Worm (Caenorhabditis elegans) whole organism, L1 larva: ENCODE measurements around the gene F31D5.7.
A peak's percentile ranks its signal among the peaks of the same experiment; 100 is the strongest.

ENCODE experiments used
- aha-1 ChIP-seq: fragments of 150-350 bp; optimal IDR thresholded peaks from 2 replicates; lab custom pipeline; 2014; ENCODE audit warnings: missing biosample characterization, missing genetic modification characterization
- aly-2 ChIP-seq: fragments of 150-350 bp; optimal IDR thresholded peaks from 2 replicates; lab custom pipeline; 2014; ENCODE audit warnings: missing biosample characterization, missing genetic modification characterization
- ama-1 ChIP-seq: fragments of 150-350 bp; optimal IDR thresholded peaks from 2 replicates; lab custom pipeline; 2014
- ceh-82 ChIP-seq, 3 experiments: fragments of 150-350 bp in 1 of 3; sonication (generic microtip) in 2 of 3; optimal IDR thresholded peaks; 2 replicates each; lab custom pipeline; 2014 to 2017; ENCODE audit warnings: missing biosample characterization in 3 of 3, missing genetic modification characterization in 3 of 3
- efl-3 ChIP-seq: fragments of 200-800 bp; sonication (Bioruptor generic); optimal IDR thresholded peaks from 2 replicates; lab custom pipeline; 2018; ENCODE audit warnings: mild to moderate bottlenecking, missing genetic modification characterization, missing compliant biosample characterization
- egl-27 ChIP-seq, 2 experiments: fragments of 150-350 bp in 1 of 2; sonication (generic microtip); optimal IDR thresholded peaks; 3 replicates each; lab custom pipeline; 2017 to 2018; ENCODE audit warnings: missing biosample characterization in 2 of 2, missing genetic modification characterization in 2 of 2, missing genetic modification reagents in 2 of 2
- lin-13 ChIP-seq: fragments of 150-350 bp; optimal IDR thresholded peaks from 2 replicates; lab custom pipeline; 2014; ENCODE audit warnings: missing biosample characterization, missing genetic modification reagents, missing genetic modification characterization
- lsy-2 ChIP-seq, 2 experiments: fragments of 150-350 bp; optimal IDR thresholded peaks; 2 replicates each; lab custom pipeline; 2014; ENCODE audit warnings: missing biosample characterization in 2 of 2, missing genetic modification characterization in 2 of 2
- nhr-237 ChIP-seq: fragments of 150-350 bp; optimal IDR thresholded peaks from 2 replicates; lab custom pipeline; 2014; ENCODE audit warnings: missing biosample characterization, missing genetic modification characterization
- snpc-4 ChIP-seq: fragments of 150-350 bp; optimal IDR thresholded peaks from 2 replicates; lab custom pipeline; 2014; ENCODE audit warnings: missing biosample characterization, missing genetic modification characterization
- swsn-7 ChIP-seq: sonication (generic microtip); optimal IDR thresholded peaks from 2 replicates; lab custom pipeline; 2016; ENCODE audit warnings: missing genetic modification characterization, missing compliant biosample characterization
- unc-62 ChIP-seq: fragments of 150-350 bp; optimal IDR thresholded peaks from 2 replicates; lab custom pipeline; 2014; ENCODE audit warnings: missing biosample characterization, missing genetic modification reagents, missing genetic modification characterization
- ztf-11 ChIP-seq, 2 experiments: sonication (generic microtip); optimal IDR thresholded peaks; 2 replicates each; lab custom pipeline; 2016 to 2017; ENCODE audit warnings: missing genetic modification characterization in 2 of 2, missing biosample characterization in 1 of 2, missing compliant biosample characterization in 1 of 2

DNA sequence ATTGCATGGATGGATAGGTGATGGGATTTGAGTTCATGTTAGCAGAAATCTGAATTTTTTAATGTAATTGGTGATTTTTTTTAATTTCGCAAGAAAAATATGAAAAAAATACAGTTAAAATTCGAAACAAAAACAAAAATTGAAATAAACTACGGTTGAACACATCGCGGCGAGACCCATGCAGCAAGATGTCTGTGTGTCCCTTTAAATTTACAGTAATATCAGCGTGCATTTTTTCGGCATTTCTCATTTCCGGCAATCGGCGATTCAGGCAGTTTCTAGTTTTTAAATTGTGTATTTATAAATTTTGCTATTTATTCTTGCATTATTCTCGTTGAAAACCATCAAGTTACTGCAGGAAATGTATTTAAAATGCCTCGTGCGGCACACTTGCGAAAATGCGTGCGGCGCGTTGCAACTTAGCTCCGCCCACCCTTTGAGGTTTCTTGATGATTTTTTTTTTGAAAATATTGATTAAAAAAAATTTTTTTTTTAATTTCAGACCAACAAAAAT lies 26.5 kb downstream of the F31D5.7 start, which contains the start of the genes fbxc-44 and C16A11.2:
- no peak for TF ChIP-seq lin-13
- TF ChIP-seq snpc-4 (tag; lab: Kevin White, UChicago) = peak; percentile 41
- no peak for TF ChIP-seq efl-3 (GFP tag; lab: Kevin White, UChicago)
- peak; percentile 51 to 54 for TF ChIP-seq lsy-2 (tag; optimal IDR thresholded peaks at IDR 0.05; lab: Kevin White, UChicago)
- TF ChIP-seq unc-62 (GFP tag; lab: Kevin White, UChicago) = no peak
- no peak for TF ChIP-seq aly-2
- TF ChIP-seq egl-27 (tag; optimal IDR thresholded peaks at IDR 0.05; lab: Kevin White, UChicago) = no peak
- peak in 1 of 2 experiments; percentile 24 for TF ChIP-seq ztf-11 (tag; optimal IDR thresholded peaks at IDR 0.05; lab: Kevin White, UChicago)
- no peak for TF ChIP-seq aha-1
- no peak for TF ChIP-seq ama-1
- peak in 2 of 3 experiments; percentile 11 to 13 for TF ChIP-seq ceh-82 (tag; optimal IDR thresholded peaks at IDR 0.05; lab: Kevin White, UChicago)
- no peak for TF ChIP-seq nhr-237
- TF ChIP-seq swsn-7 = peak; percentile 51
